Worm (Caenorhabditis elegans): Measurements from ENCODE around the gene ubxn-2.

ubxn-2 gene

ce11 chrIV:2774500-2774899 is 48.9 kb upstream of the ubxn-2 start (continued):
- no peak for TF ChIP-seq nhr-28 (tag; optimal IDR thresholded peaks at IDR 0.05)
- TF ChIP-seq unc-62 (GFP tag; optimal IDR thresholded peaks at IDR 0.05): no peak
- no peak for TF ChIP-seq eor-1 (tag; optimal IDR thresholded peaks at IDR 0.05)
- no peak for TF ChIP-seq sea-2 (GFP tag; optimal IDR thresholded peaks at IDR 0.05)
- TF ChIP-seq tbx-2 (tag; optimal IDR thresholded peaks at IDR 0.05): no peak
- peak; percentile 84 for TF ChIP-seq nhr-25 (tag; optimal IDR thresholded peaks at IDR 0.05)
- no peak for TF ChIP-seq egl-27 (tag; optimal IDR thresholded peaks at IDR 0.05)
- TF ChIP-seq elt-1 (tag; optimal IDR thresholded peaks at IDR 0.05): no peak

- TF ChIP-seq ceh-82 (tag; optimal IDR thresholded peaks at IDR 0.05) (no peak), hmg-11 (tag; optimal IDR thresholded peaks at IDR 0.05) (no peak), eor-1 (tag; optimal IDR thresholded peaks at IDR 0.05) (no peak), ztf-11 (tag; optimal IDR thresholded peaks at IDR 0.05) (no peak), skn-1 (tag; optimal IDR thresholded peaks at IDR 0.05) (no peak), nhr-25 (tag; optimal IDR thresholded peaks at IDR 0.05) (peak; percentile 27), nhr-76 (tag; optimal IDR thresholded peaks at IDR 0.05) (no peak), fkh-2 (tag; optimal IDR thresholded peaks at IDR 0.05) (no peak), ama-1 (optimal IDR thresholded peaks at IDR 0.05) (peak; percentile 74), nhr-43 (tag; optimal IDR thresholded peaks at IDR 0.05; ENCODE audit: poor library complexity, severe bottlenecking) (no peak), mml-1 (tag; optimal IDR thresholded peaks at IDR 0.05) (no peak), egl-5 (tag; optimal IDR thresholded peaks at IDR 0.05) (peak; percentile 19), ceh-9 (tag; optimal IDR thresholded peaks at IDR 0.05) (no peak), snpc-4 (tag; optimal IDR thresholded peaks at IDR 0.05) (peak; percentile 1), ceh-28 (tag; optimal IDR thresholded peaks at IDR 0.05) (no peak), R02D3.7 (tag; optimal IDR thresholded peaks at IDR 0.05) (no peak), elt-2 (tag; optimal IDR thresholded peaks at IDR 0.05) (no peak), elt-1 (tag; optimal IDR thresholded peaks at IDR 0.05) (no peak), nhr-23 (tag; optimal IDR thresholded peaks at IDR 0.05) (peak; percentile 23), unc-62 (GFP tag; optimal IDR thresholded peaks at IDR 0.05) (no peak), fkh-10 (GFP tag; optimal IDR thresholded peaks at IDR 0.05) (no peak), pha-4 (tag; optimal IDR thresholded peaks at IDR 0.05) (peak; percentile 25)
Measured at ce11 chrIV:2773382-2773979, 47.9 kb upstream of the ubxn-2 start.

ce11 chrIV:2772209-2772851 is 46.7 kb upstream of the ubxn-2 start:
- peak; percentile 77 for TF ChIP-seq nhr-25 (tag; optimal IDR thresholded peaks at IDR 0.05)
- TF ChIP-seq egl-5 (tag; optimal IDR thresholded peaks at IDR 0.05): no peak
- TF ChIP-seq nhr-43 (tag; optimal IDR thresholded peaks at IDR 0.05; ENCODE audit: poor library complexity, severe bottlenecking): peak; percentile 36
- TF ChIP-seq lsy-12 (tag; optimal IDR thresholded peaks at IDR 0.05): peak; percentile 8
- peak; percentile 29 for TF ChIP-seq ama-1 (optimal IDR thresholded peaks at IDR 0.05)

- no peak for TF ChIP-seq sea-2 (GFP tag; optimal IDR thresholded peaks at IDR 0.05)
- TF ChIP-seq nhr-12 (tag; optimal IDR thresholded peaks at IDR 0.05): no peak
Measured at ce11 chrIV:2771692-2772091, 46.1 kb upstream of the ubxn-2 start, which contains the start of gene Y54G2A.11. Y54G2A.11 (minus strand) TSS chrIV:2771792.

- peak; percentile 2 for TF ChIP-seq ama-1 (optimal IDR thresholded peaks at IDR 0.05)
- TF ChIP-seq lsy-12 (tag; optimal IDR thresholded peaks at IDR 0.05): peak; percentile 32
- no peak for TF ChIP-seq pha-4 (tag; optimal IDR thresholded peaks at IDR 0.05)
Measured at ce11 chrIV:2770835-2771234, 45.2 kb upstream of the ubxn-2 start.

ce11 chrIV:2770067-2770466 is 44.4 kb upstream of the ubxn-2 start:
- TF ChIP-seq mdl-1 (tag; optimal IDR thresholded peaks at IDR 0.05) (no peak), lin-39 (tag; optimal IDR thresholded peaks at IDR 0.05) (no peak), jun-1 (tag; optimal IDR thresholded peaks at IDR 0.05) (no peak), ama-1 (optimal IDR thresholded peaks at IDR 0.05) (no peak), nhr-25 (tag; optimal IDR thresholded peaks at IDR 0.05) (no peak), ztf-11 (tag; optimal IDR thresholded peaks at IDR 0.05) (no peak), ceh-9 (tag; optimal IDR thresholded peaks at IDR 0.05) (no peak), daf-12 (tag; optimal IDR thresholded peaks at IDR 0.05) (no peak), eor-1 (tag; optimal IDR thresholded peaks at IDR 0.05) (no peak), pha-4 (tag; optimal IDR thresholded peaks at IDR 0.05) (no peak), ceh-16 (tag; optimal IDR thresholded peaks at IDR 0.05) (no peak), tbx-2 (tag; optimal IDR thresholded peaks at IDR 0.05) (no peak), mml-1 (tag; optimal IDR thresholded peaks at IDR 0.05) (no peak), unc-62 (GFP tag; optimal IDR thresholded peaks at IDR 0.05) (no peak), lin-15B (tag; optimal IDR thresholded peaks at IDR 0.05) (no peak), nhr-77 (tag; optimal IDR thresholded peaks at IDR 0.05) (no peak), R02D3.7 (tag; optimal IDR thresholded peaks at IDR 0.05) (no peak), hmg-11 (tag; optimal IDR thresholded peaks at IDR 0.05) (no peak)
